Worm (Caenorhabditis elegans) whole organism, early embryonic: ENCODE measurements around the gene mdf-2.

Source experiments
- B0310.2 ChIP-seq: sonication (generic microtip); optimal IDR thresholded peaks from 2 replicates; lab custom pipeline; 2016; ENCODE audit warnings: mild to moderate bottlenecking, missing genetic modification characterization, missing compliant biosample characterization
- F13C5.2 ChIP-seq: sonication (generic microtip); optimal IDR thresholded peaks from 2 replicates; lab custom pipeline; 2017; ENCODE audit warnings: mild to moderate bottlenecking, missing genetic modification characterization, inconsistent platforms, missing compliant biosample characterization
- aly-1 ChIP-seq: sonication (generic microtip); optimal IDR thresholded peaks from 2 replicates; lab custom pipeline; 2016; ENCODE audit warnings: missing genetic modification characterization, missing compliant biosample characterization
- ama-1 ChIP-seq: fragments of 150-350 bp; optimal IDR thresholded peaks from 2 replicates; lab custom pipeline; 2014
- ceh-36 ChIP-seq: sonication (generic microtip); optimal IDR thresholded peaks from 2 replicates; lab custom pipeline; 2016; ENCODE audit warnings: missing genetic modification characterization, inconsistent platforms, missing compliant biosample characterization
- ets-7 ChIP-seq: sonication (generic microtip); optimal IDR thresholded peaks from 2 replicates; lab custom pipeline; 2016; ENCODE audit warnings: missing genotype, missing genetic modification characterization, missing compliant biosample characterization
- flt-1 ChIP-seq: fragments of 200-800 bp; sonication (Bioruptor generic); IDR thresholded peaks from 2 replicates; pipeline ENCODE4 v1.3.6; 2022; ENCODE audit warnings: missing genetic modification characterization, missing compliant biosample characterization
- hmg-4 ChIP-seq: fragments of 200-800 bp; sonication (Bioruptor generic); optimal IDR thresholded peaks from 2 replicates; lab custom pipeline; 2018; ENCODE audit warnings: mild to moderate bottlenecking, missing genetic modification characterization, missing compliant biosample characterization
- hnd-1 ChIP-seq: sonication (generic microtip); optimal IDR thresholded peaks from 2 replicates; lab custom pipeline; 2016; ENCODE audit warnings: missing genetic modification characterization, missing compliant biosample characterization
- pes-1 ChIP-seq: fragments of 200-800 bp; sonication (Bioruptor generic); IDR thresholded peaks from 2 replicates; pipeline ENCODE4 v1.3.6; 2022; ENCODE audit warnings: missing genetic modification reagents, missing genetic modification characterization, missing compliant biosample characterization
- scrt-1 ChIP-seq: fragments of 200-800 bp; sonication (Bioruptor generic); IDR thresholded peaks from 2 replicates; pipeline ENCODE4 v1.3.6; 2022; ENCODE audit warnings: missing genetic modification characterization, missing compliant biosample characterization
- sea-1 ChIP-seq: fragments of 200-800 bp; sonication (Bioruptor generic); conservative IDR thresholded peaks from 2 replicates; pipeline ENCODE4 v1.3.6; 2022; ENCODE audit warnings: missing genetic modification characterization, missing compliant biosample characterization
- tbx-37 ChIP-seq: fragments of 200-800 bp; sonication (Bioruptor generic); conservative IDR thresholded peaks from 2 replicates; pipeline ENCODE4 v1.3.6; 2022; ENCODE audit warnings: missing genetic modification reagents, missing genetic modification characterization, missing compliant biosample characterization

DNA sequence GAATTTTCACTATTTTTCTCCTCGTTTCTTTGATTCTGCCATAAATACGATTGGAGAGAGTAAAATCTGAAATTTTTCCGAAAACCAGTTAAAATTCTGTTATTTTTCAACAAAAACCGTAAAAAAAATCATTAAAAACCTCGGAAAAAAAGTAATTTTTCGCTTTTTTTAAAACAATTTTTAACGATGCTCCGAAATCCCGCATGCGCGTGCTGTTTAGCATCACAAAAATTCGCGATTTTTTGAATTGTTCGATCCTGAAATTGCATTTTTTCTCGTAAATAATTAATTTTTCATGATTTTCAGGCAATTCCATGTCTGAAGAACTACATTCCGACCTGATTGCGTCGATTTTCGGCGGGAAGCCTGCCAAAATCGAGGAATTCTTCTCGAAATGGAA lies 1.7 kb upstream of the mdf-2 start, which contains the start of gene ric-8:
- TF ChIP-seq flt-1 (GFP tag; lab: Robert Waterston, UW) = no peak
- TF ChIP-seq F13C5.2 (tag; lab: Kevin White, UChicago) = no peak
- no peak for TF ChIP-seq aly-1 (tag; lab: Kevin White, UChicago)
- TF ChIP-seq hnd-1 (tag; lab: Kevin White, UChicago) = no peak
- TF ChIP-seq ets-7 (tag; lab: Kevin White, UChicago) = no peak
- no peak for TF ChIP-seq ceh-36
- no peak for TF ChIP-seq scrt-1
- no peak for TF ChIP-seq ama-1 (lab: Kevin White, UChicago)
- TF ChIP-seq pes-1 (GFP tag; lab: Robert Waterston, UW) = no peak
- no peak for TF ChIP-seq tbx-37
- no peak for TF ChIP-seq sea-1 (GFP tag; lab: Robert Waterston, UW)
- TF ChIP-seq B0310.2 (tag; lab: Kevin White, UChicago) = no peak
- TF ChIP-seq hmg-4 (GFP tag; lab: Kevin White, UChicago) = no peak
